Worm (Caenorhabditis elegans) whole organism, dauer: ENCODE data around the gene srt-59.

Source experiments
- unc-62 ChIP-seq: sonication (generic microtip); optimal IDR thresholded peaks from 2 replicates; lab custom pipeline; 2017; ENCODE audit warnings: missing biosample characterization, missing genetic modification reagents, missing genetic modification characterization

The srt-59 gene

ce11 chrIV:605431-605830, 3.9 kb upstream of the srt-59 start:
- TF ChIP-seq unc-62 (GFP tag; lab: Kevin White, UChicago), result no peak

- TF ChIP-seq unc-62 (GFP tag; lab: Kevin White, UChicago), result no peak
Measured at ce11 chrIV:604817-605216, 3.3 kb upstream of the srt-59 start.

- no peak for TF ChIP-seq unc-62 (GFP tag; lab: Kevin White, UChicago)
Measured at ce11 chrIV:604144-604543, 2.6 kb upstream of the srt-59 start, which contains the start of gene col-102. TSS of gene col-102 (plus strand) at chrIV:604444.

- no peak for TF ChIP-seq unc-62 (GFP tag; lab: Kevin White, UChicago)
Measured at ce11 chrIV:603543-603942, 2.0 kb upstream of the srt-59 start, which contains the start of gene prmt-4. TSS of gene prmt-4 (minus strand) at chrIV:603643.

ce11 chrIV:596292-596952, 5.1 kb downstream of the srt-59 start, which contains the start of the genes C18H7.7 and C18H7.11:
TSS of gene C18H7.7 (minus strand) at chrIV:596392.
TSS of gene C18H7.11 (plus strand) at chrIV:596902.
- no peak for TF ChIP-seq unc-62 (GFP tag; lab: Kevin White, UChicago)

- no peak for TF ChIP-seq unc-62 (GFP tag; lab: Kevin White, UChicago)
Measured at ce11 chrIV:594840-595239, 6.7 kb downstream of the srt-59 start.

ce11 chrIV:593029-593428, 8.5 kb downstream of the srt-59 start, which contains the start of gene C18H7.4:
TSS of gene C18H7.4 (plus strand) at chrIV:593329.
- TF ChIP-seq unc-62 (GFP tag; lab: Kevin White, UChicago), result no peak

ce11 chrIV:592382-592781, 9.1 kb downstream of the srt-59 start, which contains the start of gene C18H7.6:
TSS of gene C18H7.6 (minus strand) at chrIV:592485.
- TF ChIP-seq unc-62 (GFP tag; lab: Kevin White, UChicago), result no peak

ce11 chrIV:587729-588128, 13.8 kb downstream of the srt-59 start, which contains the start of gene C18H7.12:
TSS of gene C18H7.12 (minus strand) at chrIV:587829.
- no peak for TF ChIP-seq unc-62 (GFP tag; lab: Kevin White, UChicago)

- no peak for TF ChIP-seq unc-62 (GFP tag; lab: Kevin White, UChicago)
Measured at ce11 chrIV:584039-584438, 17.5 kb downstream of the srt-59 start.

- TF ChIP-seq unc-62 (GFP tag; lab: Kevin White, UChicago), result no peak
Measured at ce11 chrIV:582130-582529, 19.4 kb downstream of the srt-59 start, which contains the start of gene F56A11.6. TSS of gene F56A11.6 (minus strand) at chrIV:582230.

ce11 chrIV:580512-580911, 21.0 kb downstream of the srt-59 start:
- no peak for TF ChIP-seq unc-62 (GFP tag; lab: Kevin White, UChicago)

- TF ChIP-seq unc-62 (GFP tag; lab: Kevin White, UChicago), result no peak
Measured at ce11 chrIV:572487-572886, 29.0 kb downstream of the srt-59 start, which contains the start of gene gex-2. TSS of gene gex-2 (plus strand) at chrIV:572769.

ce11 chrIV:570799-571300, 30.6 kb downstream of the srt-59 start, which contains the start of gene F56A11.5:
TSS of gene F56A11.5 (minus strand) at chrIV:570849.
- no peak for TF ChIP-seq unc-62 (GFP tag; lab: Kevin White, UChicago)

ce11 chrIV:564000-564399, 37.5 kb downstream of the srt-59 start:
- no peak for TF ChIP-seq unc-62 (GFP tag; lab: Kevin White, UChicago)

- no peak for TF ChIP-seq unc-62 (GFP tag; lab: Kevin White, UChicago)
Measured at ce11 chrIV:563417-563816, 38.1 kb downstream of the srt-59 start.

ce11 chrIV:560780-561179, 40.7 kb downstream of the srt-59 start:
- no peak for TF ChIP-seq unc-62 (GFP tag; lab: Kevin White, UChicago)
